Fruit fly (Drosophila melanogaster) whole organism, embryonic: ENCODE measurements around the gene ckd.

Experiments
- B-H2 ChIP-seq: fragments of 200-800 bp; sonication (Bioruptor generic); optimal IDR thresholded peaks from 2 replicates; lab custom pipeline; 2018; ENCODE audit warnings: missing biosample characterization, mild to moderate bottlenecking, missing genetic modification characterization
- BtbVII ChIP-seq: fragments of 200-800 bp; sonication (Bioruptor generic); optimal IDR thresholded peaks from 3 replicates; lab custom pipeline; 2017; ENCODE audit warnings: missing biosample characterization, mild to moderate bottlenecking, missing genetic modification characterization
- Bteb2 ChIP-seq: fragments of 200-800 bp; sonication (Bioruptor generic); optimal IDR thresholded peaks from 2 replicates; lab custom pipeline; 2016; ENCODE audit warnings: missing biosample characterization, missing genetic modification characterization
- CG10979 ChIP-seq: fragments of 200-800 bp; sonication (Bioruptor generic); optimal IDR thresholded peaks from 2 replicates; lab custom pipeline; 2018; ENCODE audit warnings: missing biosample characterization, mild to moderate bottlenecking, missing genetic modification characterization, moderate library complexity
- CG13287 ChIP-seq: fragments of 200-800 bp; sonication (Bioruptor generic); IDR thresholded peaks from 2 replicates; pipeline ENCODE4 v1.3.6; 2022; ENCODE audit warnings: missing biosample characterization, missing genetic modification characterization; ENCODE audit not compliant: partially characterized antibody
- CG14441 ChIP-seq: fragments of 200-800 bp; sonication (Bioruptor generic); IDR thresholded peaks from 2 replicates; pipeline ENCODE4 v1.3.6; 2022; ENCODE audit warnings: missing biosample characterization, missing genetic modification characterization
- CG1602 ChIP-seq: fragments of 200-800 bp; sonication (Bioruptor generic); optimal IDR thresholded peaks from 3 replicates; lab custom pipeline; 2016; ENCODE audit warnings: missing biosample characterization, missing genetic modification characterization
- CG17912 ChIP-seq: fragments of 200-800 bp; sonication (Bioruptor generic); optimal IDR thresholded peaks from 2 replicates; lab custom pipeline; 2018; ENCODE audit warnings: missing biosample characterization, mild to moderate bottlenecking, missing genetic modification characterization
- CG1792 ChIP-seq: fragments of 200-800 bp; sonication (Bioruptor generic); optimal IDR thresholded peaks from 2 replicates; lab custom pipeline; 2016; ENCODE audit warnings: missing biosample characterization, missing genetic modification characterization
- CG18619 ChIP-seq: fragments of 200-800 bp; sonication (Bioruptor generic); optimal IDR thresholded peaks from 3 replicates; lab custom pipeline; 2017; ENCODE audit warnings: missing biosample characterization, mild to moderate bottlenecking, missing genetic modification characterization
- CG4617 ChIP-seq: fragments of 200-800 bp; sonication (Bioruptor generic); optimal IDR thresholded peaks from 3 replicates; lab custom pipeline; 2016; ENCODE audit warnings: missing biosample characterization, missing genetic modification characterization, borderline replicate concordance
- CG4854 ChIP-seq: fragments of 200-800 bp; sonication (Bioruptor generic); optimal IDR thresholded peaks from 2 replicates; lab custom pipeline; 2016; ENCODE audit warnings: missing biosample characterization, missing genetic modification characterization, inconsistent platforms
- CG6791 ChIP-seq: fragments of 200-800 bp; sonication (Bioruptor generic); IDR thresholded peaks from 3 replicates; pipeline ENCODE4 v1.3.6; 2022; ENCODE audit warnings: missing biosample characterization, missing genetic modification characterization; ENCODE audit not compliant: partially characterized antibody
- CG7987 ChIP-seq: fragments of 200-800 bp; sonication (Bioruptor generic); optimal IDR thresholded peaks from 2 replicates; lab custom pipeline; 2018; ENCODE audit warnings: missing biosample characterization, mild to moderate bottlenecking, missing genetic modification characterization, moderate library complexity
- CHES-1-like ChIP-seq: fragments of 200-800 bp; sonication (Bioruptor generic); optimal IDR thresholded peaks from 2 replicates; lab custom pipeline; 2016; ENCODE audit warnings: missing biosample characterization, missing genetic modification characterization
- Dll ChIP-seq: fragments of 200-800 bp; sonication (Bioruptor generic); IDR thresholded peaks from 4 replicates; pipeline ENCODE4 v1.3.6; 2022; ENCODE audit warnings: missing biosample characterization, missing genetic modification characterization; ENCODE audit not compliant: partially characterized antibody
- Dp ChIP-seq: fragments of 200-800 bp; sonication (Bioruptor generic); optimal IDR thresholded peaks from 2 replicates; lab custom pipeline; 2018; ENCODE audit warnings: missing biosample characterization, mild to moderate bottlenecking, missing genetic modification characterization, moderate library complexity
- Dref ChIP-seq: fragments of 200-800 bp; sonication (Bioruptor generic); IDR thresholded peaks from 2 replicates; pipeline ENCODE4 v1.3.6; 2022; ENCODE audit warnings: missing biosample characterization, missing genetic modification characterization
- E2f2 ChIP-seq: fragments of 200-800 bp; sonication (Bioruptor generic); IDR thresholded peaks from 2 replicates; pipeline ENCODE4 v1.3.6; 2022; ENCODE audit warnings: missing biosample characterization, missing genetic modification characterization
- Fer1 ChIP-seq: fragments of 200-800 bp; sonication (Bioruptor generic); optimal IDR thresholded peaks from 2 replicates; lab custom pipeline; 2017; ENCODE audit warnings: missing biosample characterization, mild to moderate bottlenecking, missing genetic modification characterization
- GATAe ChIP-seq: fragments of 200-800 bp; sonication (Bioruptor generic); conservative IDR thresholded peaks from 2 replicates; pipeline ENCODE4 v1.3.6; 2022; ENCODE audit warnings: missing biosample characterization, missing genetic modification characterization
- Gsc ChIP-seq: fragments of 200-800 bp; sonication (Bioruptor generic); IDR thresholded peaks from 2 replicates; pipeline ENCODE4 v1.3.6; 2022; ENCODE audit warnings: missing biosample characterization, missing genetic modification characterization
- Hand ChIP-seq: fragments of 200-800 bp; sonication (Bioruptor generic); optimal IDR thresholded peaks from 2 replicates; lab custom pipeline; 2017; ENCODE audit warnings: mild to moderate bottlenecking, missing biosample characterization, missing genetic modification reagents, missing genetic modification characterization
- Hr78 ChIP-seq, 2 experiments: fragments of 200-800 bp in 1 of 2; fragments of >200 bp in 1 of 2; sonication (Bioruptor generic) in 1 of 2; optimal IDR thresholded peaks; 2 replicates each; lab custom pipeline; 2017 to 2019; ENCODE audit warnings: missing biosample characterization in 2 of 2, missing genetic modification characterization in 2 of 2, mild to moderate bottlenecking in 1 of 2, moderate library complexity in 1 of 2
- MBD-R2 ChIP-seq: fragments of 200-800 bp; sonication (Bioruptor generic); IDR thresholded peaks from 2 replicates; pipeline ENCODE4 v1.3.6; 2022; ENCODE audit warnings: missing biosample characterization, missing genetic modification characterization
- Meics ChIP-seq: fragments of 200-800 bp; sonication (Bioruptor generic); optimal IDR thresholded peaks from 2 replicates; lab custom pipeline; 2017; ENCODE audit warnings: missing biosample characterization, mild to moderate bottlenecking, missing genetic modification characterization
- Mes4 ChIP-seq: fragments of 200-800 bp; sonication (Bioruptor generic); optimal IDR thresholded peaks from 2 replicates; lab custom pipeline; 2016; ENCODE audit warnings: missing biosample characterization, missing genetic modification characterization
- NfI ChIP-seq: fragments of 200-800 bp; sonication (Bioruptor generic); optimal IDR thresholded peaks from 3 replicates; lab custom pipeline; 2018; ENCODE audit warnings: missing biosample characterization, mild to moderate bottlenecking, missing genetic modification characterization, moderate library complexity
- Opbp ChIP-seq: fragments of 200-800 bp; sonication (Bioruptor generic); IDR thresholded peaks from 3 replicates; pipeline ENCODE4 v1.3.6; 2022; ENCODE audit warnings: missing biosample characterization, missing genetic modification characterization; ENCODE audit not compliant: partially characterized antibody
- Pdp1 ChIP-seq, 2 experiments: fragments of 200-800 bp; sonication (Bioruptor generic); optimal IDR thresholded peaks; 3 replicates each; lab custom pipeline; 2016; ENCODE audit warnings: missing biosample characterization in 2 of 2, missing genetic modification characterization in 2 of 2, mild to moderate bottlenecking in 1 of 2, moderate library complexity in 1 of 2
- Sin3A ChIP-seq: fragments of >200 bp; optimal IDR thresholded peaks from 2 replicates; lab custom pipeline; 2018
- Usf ChIP-seq: fragments of 200-800 bp; sonication (Bioruptor generic); optimal IDR thresholded peaks from 2 replicates; lab custom pipeline; 2017; ENCODE audit warnings: missing genotype, missing biosample characterization, missing genetic modification characterization
- ac ChIP-seq: fragments of 200-800 bp; sonication (Bioruptor generic); optimal IDR thresholded peaks from 3 replicates; lab custom pipeline; 2017; ENCODE audit warnings: missing biosample characterization, mild to moderate bottlenecking, missing genetic modification characterization
- bab2 ChIP-seq: fragments of 200-800 bp; sonication (Bioruptor generic); optimal IDR thresholded peaks from 2 replicates; lab custom pipeline; 2016; ENCODE audit warnings: missing biosample characterization, missing genetic modification characterization
- bigmax ChIP-seq: fragments of 200-800 bp; sonication (Bioruptor generic); optimal IDR thresholded peaks from 2 replicates; lab custom pipeline; 2018; ENCODE audit warnings: missing biosample characterization, mild to moderate bottlenecking, missing genetic modification characterization
- cas ChIP-seq: fragments of 200-800 bp; sonication (Bioruptor generic); IDR thresholded peaks from 2 replicates; pipeline ENCODE4 v1.3.6; 2022; ENCODE audit warnings: missing biosample characterization, missing genetic modification characterization
- chn ChIP-seq: fragments of 200-800 bp; sonication (Bioruptor generic); optimal IDR thresholded peaks from 2 replicates; lab custom pipeline; 2016; ENCODE audit warnings: missing biosample characterization, missing genetic modification characterization
- ftz-f1 ChIP-seq: fragments of 200-800 bp; sonication (Bioruptor generic); optimal IDR thresholded peaks from 2 replicates; lab custom pipeline; 2016; ENCODE audit warnings: missing biosample characterization, missing genetic modification characterization
- gfzf ChIP-seq: fragments of 200-800 bp; sonication (Bioruptor generic); optimal IDR thresholded peaks from 2 replicates; lab custom pipeline; 2016; ENCODE audit warnings: missing biosample characterization, mild to moderate bottlenecking, missing genetic modification characterization, moderate library complexity
- hbn ChIP-seq: fragments of 200-800 bp; sonication (Bioruptor generic); IDR thresholded peaks from 2 replicates; pipeline ENCODE4 v1.3.6; 2022; ENCODE audit warnings: missing biosample characterization, missing genetic modification characterization; ENCODE audit not compliant: partially characterized antibody
- hkb ChIP-seq, 2 experiments: fragments of 200-800 bp in 1 of 2; fragments of >200 bp in 1 of 2; sonication (Bioruptor generic) in 1 of 2; IDR thresholded peaks in 1 of 2; optimal IDR thresholded peaks in 1 of 2; 2 replicates each; pipeline versions ENCODE4 v1.3.6 to Lab custom; 2017 to 2022; ENCODE audit warnings: missing biosample characterization in 1 of 2, missing genetic modification characterization in 1 of 2
- ind ChIP-seq: fragments of 200-800 bp; sonication (Bioruptor generic); optimal IDR thresholded peaks from 3 replicates; lab custom pipeline; 2016; ENCODE audit warnings: missing biosample characterization, missing genetic modification characterization
- pfk ChIP-seq: fragments of 200-800 bp; sonication (Bioruptor generic); optimal IDR thresholded peaks from 2 replicates; lab custom pipeline; 2018; ENCODE audit warnings: missing biosample characterization, mild to moderate bottlenecking, missing genetic modification characterization, moderate library complexity
- pzg ChIP-seq: fragments of 200-800 bp; sonication (Bioruptor generic); optimal IDR thresholded peaks from 3 replicates; lab custom pipeline; 2018; ENCODE audit warnings: missing biosample characterization, mild to moderate bottlenecking, missing genetic modification characterization, moderate library complexity
- run ChIP-seq: fragments of 200-800 bp; sonication (Bioruptor generic); optimal IDR thresholded peaks from 3 replicates; lab custom pipeline; 2018; ENCODE audit warnings: missing biosample characterization, mild to moderate bottlenecking, missing genetic modification characterization
- slbo ChIP-seq: fragments of 200-800 bp; sonication (Bioruptor generic); IDR thresholded peaks from 2 replicates; pipeline ENCODE4 v1.3.6; 2022; ENCODE audit warnings: missing biosample characterization, missing genetic modification characterization
- stc ChIP-seq: fragments of 200-800 bp; sonication (Bioruptor generic); IDR thresholded peaks from 2 replicates; pipeline ENCODE4 v1.3.6; 2022; ENCODE audit warnings: missing biosample characterization, missing genetic modification characterization
- unc-4 ChIP-seq: fragments of 200-800 bp; sonication (Bioruptor generic); IDR thresholded peaks from 2 replicates; pipeline ENCODE4 v1.3.6; 2022; ENCODE audit warnings: missing biosample characterization, missing genetic modification characterization; ENCODE audit not compliant: partially characterized antibody

Gene ckd

dm6 chr3L:3239033-3239752 lies 18.5 kb upstream of the ckd start, which contains the start of gene CG17746 (continued):
- TF ChIP-seq CG10979 (tag; lab: Kevin White, UChicago) (no peak), run (no peak), ac (GFP tag; lab: Kevin White, UChicago) (no peak), CG1792 (peak; percentile 16), Dll (peak; percentile 57; the same call in 3 of the 4 replicates), Mes4 (GFP tag; lab: Kevin White, UChicago) (peak; percentile 5), E2f2 (peak; percentile 99), CG6791 (peak; percentile 67), slbo (peak; percentile 76), CG13287 (GFP tag; lab: Robert Waterston, UW) (peak; percentile 72), Gsc (GFP tag; lab: Robert Waterston, UW) (no peak), Usf (GFP tag; lab: Kevin White, UChicago) (no peak), Opbp (GFP tag; lab: Robert Waterston, UW) (peak; percentile 80), Hand (GFP tag; lab: Kevin White, UChicago) (no peak), Meics (GFP tag; lab: Kevin White, UChicago) (no peak), CG14441 (GFP tag; lab: Robert Waterston, UW) (no peak), MBD-R2 (GFP tag; lab: Robert Waterston, UW) (peak; percentile 80), ftz-f1 (GFP tag; lab: Kevin White, UChicago) (peak; percentile 72), hbn (GFP tag; lab: Robert Waterston, UW) (0 out of 2 replicates have a peak, but pooled peaks have one; percentile 32), pfk (GFP tag; lab: Kevin White, UChicago) (no peak), CG1602 (GFP tag; lab: Kevin White, UChicago) (peak; percentile 11), BtbVII (GFP tag; lab: Kevin White, UChicago) (peak; percentile 0), Dp (GFP tag; lab: Kevin White, UChicago) (peak; percentile 99), CG18619 (GFP tag; lab: Kevin White, UChicago) (no peak), NfI (GFP tag; lab: Kevin White, UChicago) (peak; percentile 9), Dref (GFP tag; lab: Robert Waterston, UW) (peak; percentile 45; the same call in 1 of the 2 replicates), Sin3A (lab: Kevin White, UChicago) (peak; percentile 64), stc (GFP tag; lab: Robert Waterston, UW) (no peak), Fer1 (GFP tag; lab: Kevin White, UChicago) (peak; percentile 46), Bteb2 (GFP tag; lab: Kevin White, UChicago) (peak; percentile 45), CG7987 (GFP tag; lab: Kevin White, UChicago) (peak; percentile 58), CG4617 (GFP tag; lab: Kevin White, UChicago) (peak; percentile 91), pzg (GFP tag; lab: Kevin White, UChicago) (peak; percentile 99), bigmax (GFP tag; lab: Kevin White, UChicago) (no peak), CG4854 (GFP tag; lab: Kevin White, UChicago) (peak; percentile 42), cas (peak; percentile 33; the same call in 1 of the 2 replicates), GATAe (GFP tag; lab: Robert Waterston, UW) (no peak), gfzf (GFP tag; lab: Kevin White, UChicago) (peak; percentile 99), hkb (optimal IDR thresholded peaks at IDR 0.05; lab: Kevin White, UChicago) (peak; percentile 84), hkb (GFP tag; IDR thresholded peaks at IDR 0.05; lab: Robert Waterston, UW) (no peak), ind (GFP tag; lab: Kevin White, UChicago) (peak; percentile 0), unc-4 (GFP tag; lab: Robert Waterston, UW) (peak; percentile 41; the same call in 1 of the 2 replicates), CG17912 (peak; percentile 69), chn (GFP tag; lab: Kevin White, UChicago) (peak; percentile 21), Pdp1 (GFP tag; optimal IDR thresholded peaks at IDR 0.05; lab: Kevin White, UChicago) (peak in 1 of 2 experiments; percentile 63), B-H2 (GFP tag; lab: Kevin White, UChicago) (peak; percentile 67), bab2 (GFP tag; lab: Kevin White, UChicago) (peak; percentile 58), CHES-1-like (GFP tag; lab: Kevin White, UChicago) (peak; percentile 79), Hr78 (GFP tag; optimal IDR thresholded peaks at IDR 0.05; lab: Kevin White, UChicago) (peak in 1 of 2 experiments; percentile 66)
